Fruit fly (Drosophila melanogaster) whole organism, prepupa: ENCODE data around the gene CG34451.

Experiments
- CG10631 ChIP-seq: fragments of 200-800 bp; sonication (Bioruptor generic); optimal IDR thresholded peaks from 2 replicates; lab custom pipeline; 2016; ENCODE audit warnings: missing biosample characterization, missing genetic modification characterization
- CG11902 ChIP-seq: fragments of 200-800 bp; sonication (Bioruptor generic); optimal IDR thresholded peaks from 3 replicates; lab custom pipeline; 2016; ENCODE audit warnings: missing biosample characterization, missing genetic modification characterization
- CG9139 ChIP-seq: fragments of 200-800 bp; sonication (Bioruptor generic); optimal IDR thresholded peaks from 3 replicates; lab custom pipeline; 2017; ENCODE audit warnings: missing biosample characterization, mild to moderate bottlenecking, missing genetic modification characterization
- Hr38 ChIP-seq: sonication (Bioruptor generic); optimal IDR thresholded peaks from 2 replicates; lab custom pipeline; 2016; ENCODE audit warnings: missing biosample characterization, missing genetic modification characterization
- Hr39 ChIP-seq: fragments of 200-800 bp; sonication (Bioruptor generic); optimal IDR thresholded peaks from 2 replicates; lab custom pipeline; 2016; ENCODE audit warnings: missing biosample characterization, missing genetic modification characterization
- Lpt ChIP-seq: fragments of 200-800 bp; sonication (Bioruptor generic); optimal IDR thresholded peaks from 3 replicates; lab custom pipeline; 2016; ENCODE audit warnings: missing biosample characterization, missing genetic modification characterization
- OdsH ChIP-seq: fragments of 200-800 bp; sonication (Bioruptor generic); optimal IDR thresholded peaks from 3 replicates; lab custom pipeline; 2016; ENCODE audit warnings: missing biosample characterization, missing genetic modification characterization
- cyc ChIP-seq: fragments of 200-800 bp; sonication (Bioruptor generic); optimal IDR thresholded peaks from 3 replicates; lab custom pipeline; 2016; ENCODE audit warnings: missing biosample characterization, missing genetic modification characterization
- dac ChIP-seq: fragments of 200-800 bp; sonication (Bioruptor generic); optimal IDR thresholded peaks from 2 replicates; lab custom pipeline; 2017; ENCODE audit warnings: missing biosample characterization, mild to moderate bottlenecking, missing genetic modification characterization
- dsx ChIP-seq: fragments of 200-800 bp; optimal IDR thresholded peaks from 3 replicates; lab custom pipeline; 2019; ENCODE audit warnings: missing biosample characterization, mild to moderate bottlenecking, missing genetic modification characterization, moderate library complexity; ENCODE audit not compliant: poor library complexity, severe bottlenecking
- eg ChIP-seq: fragments of 200-800 bp; sonication (Bioruptor generic); IDR thresholded peaks from 3 replicates; pipeline ENCODE4 v1.3.6; 2022; ENCODE audit warnings: missing biosample characterization, missing genetic modification characterization
- lz ChIP-seq: fragments of 200-800 bp; sonication (Bioruptor generic); optimal IDR thresholded peaks from 3 replicates; lab custom pipeline; 2016; ENCODE audit warnings: missing biosample characterization, missing genetic modification characterization
- net ChIP-seq: fragments of 200-800 bp; sonication (Bioruptor generic); optimal IDR thresholded peaks from 3 replicates; lab custom pipeline; 2016; ENCODE audit warnings: missing biosample characterization, missing genetic modification characterization
- vri ChIP-seq: fragments of 200-800 bp; sonication (Bioruptor generic); optimal IDR thresholded peaks from 3 replicates; lab custom pipeline; 2016; ENCODE audit warnings: missing biosample characterization, mild to moderate bottlenecking, missing genetic modification characterization

dm6 chr3L:15720224-15720623 lies 28.4 kb upstream of the CG34451 start:
- no peak for TF ChIP-seq lz (GFP tag; lab: Kevin White, UChicago)
- no peak for TF ChIP-seq OdsH
- no peak for TF ChIP-seq dsx (GFP tag; lab: Kevin White, UChicago)
- TF ChIP-seq CG9139: no peak
- no peak for TF ChIP-seq CG10631 (GFP tag; lab: Kevin White, UChicago)
- TF ChIP-seq net: no peak
- TF ChIP-seq cyc (GFP tag; lab: Kevin White, UChicago): no peak
- no peak for TF ChIP-seq CG11902
- TF ChIP-seq vri (GFP tag; lab: Kevin White, UChicago): no peak
- no peak for TF ChIP-seq Lpt (GFP tag; lab: Kevin White, UChicago)
- no peak for TF ChIP-seq Hr39
- TF ChIP-seq Hr38 (GFP tag; lab: Kevin White, UChicago): no peak
- TF ChIP-seq dac (GFP tag; lab: Kevin White, UChicago): no peak
- TF ChIP-seq eg (GFP tag; lab: Robert Waterston, UW): no peak
